Worm (Caenorhabditis elegans) whole organism, L3 larva: ENCODE data around the gene C28D4.4.

ENCODE experiments used
- R02D3.7 ChIP-seq: fragments of 150-350 bp; optimal IDR thresholded peaks from 2 replicates; lab custom pipeline; 2014; ENCODE audit warnings: missing biosample characterization, missing genetic modification characterization
- aly-2 ChIP-seq: fragments of 150-350 bp; optimal IDR thresholded peaks from 2 replicates; lab custom pipeline; 2014; ENCODE audit warnings: missing biosample characterization, missing genetic modification characterization
- ama-1 ChIP-seq: fragments of 150-350 bp; optimal IDR thresholded peaks from 2 replicates; lab custom pipeline; 2018
- ceh-82 ChIP-seq: fragments of 150-350 bp; optimal IDR thresholded peaks from 2 replicates; lab custom pipeline; 2014; ENCODE audit warnings: missing biosample characterization, missing genetic modification characterization
- daf-12 ChIP-seq: fragments of 150-350 bp; optimal IDR thresholded peaks from 2 replicates; lab custom pipeline; 2014; ENCODE audit warnings: missing biosample characterization, missing genetic modification reagents, missing genetic modification characterization
- egl-27 ChIP-seq: sonication (generic microtip); optimal IDR thresholded peaks from 4 replicates; lab custom pipeline; 2017; ENCODE audit warnings: missing biosample characterization, missing genetic modification reagents, missing genetic modification characterization
- egl-5 ChIP-seq: fragments of 150-350 bp; optimal IDR thresholded peaks from 2 replicates; lab custom pipeline; 2017; ENCODE audit warnings: missing biosample characterization, missing genetic modification reagents, missing genetic modification characterization, inconsistent platforms
- elt-1 ChIP-seq: fragments of 150-350 bp; optimal IDR thresholded peaks from 2 replicates; lab custom pipeline; 2014; ENCODE audit warnings: missing biosample characterization, missing genetic modification characterization
- elt-2 ChIP-seq: sonication (generic microtip); optimal IDR thresholded peaks from 2 replicates; lab custom pipeline; 2016; ENCODE audit warnings: missing genetic modification reagents, mild to moderate bottlenecking, missing genetic modification characterization, missing compliant biosample characterization
- lin-15B ChIP-seq: fragments of 150-350 bp; optimal IDR thresholded peaks from 2 replicates; lab custom pipeline; 2014; ENCODE audit warnings: missing biosample characterization, missing genetic modification characterization
- nfya-1 ChIP-seq: sonication (generic microtip); optimal IDR thresholded peaks from 2 replicates; lab custom pipeline; 2017; ENCODE audit warnings: missing genetic modification characterization, mild to moderate bottlenecking, missing compliant biosample characterization, antibody characterized with exemption, moderate library complexity; ENCODE audit not compliant: insufficient read depth
- nhr-12 ChIP-seq: fragments of 150-350 bp; optimal IDR thresholded peaks from 2 replicates; lab custom pipeline; 2014; ENCODE audit warnings: missing biosample characterization, missing genetic modification characterization
- skn-1 ChIP-seq: fragments of 150-350 bp; optimal IDR thresholded peaks from 2 replicates; lab custom pipeline; 2014; ENCODE audit warnings: missing biosample characterization, missing genetic modification characterization
- unc-62 ChIP-seq: fragments of 150-350 bp; sonication (generic microtip); optimal IDR thresholded peaks from 4 replicates; lab custom pipeline; 2014; ENCODE audit warnings: missing biosample characterization, missing genetic modification reagents, missing genetic modification characterization

ce11 chrIV:9696513-9696912 is 48.3 kb downstream of the C28D4.4 start:
- no peak for TF ChIP-seq ama-1 (lab: Kevin White, UChicago)
- no peak for TF ChIP-seq ceh-82
- TF ChIP-seq lin-15B (tag; lab: Kevin White, UChicago): no peak
- TF ChIP-seq daf-12: no peak
- TF ChIP-seq nhr-12 (tag; lab: Kevin White, UChicago): no peak
- TF ChIP-seq egl-27 (tag; lab: Kevin White, UChicago): no peak
- no peak for TF ChIP-seq elt-1 (tag; lab: Kevin White, UChicago)
- TF ChIP-seq unc-62 (GFP tag; lab: Kevin White, UChicago): no peak
- TF ChIP-seq elt-2 (tag; lab: Kevin White, UChicago): no peak
- no peak for TF ChIP-seq nfya-1 (tag; lab: Kevin White, UChicago)
- TF ChIP-seq skn-1 (tag; lab: Kevin White, UChicago): no peak
- TF ChIP-seq egl-5: no peak
- no peak for TF ChIP-seq R02D3.7 (tag; lab: Kevin White, UChicago)
- no peak for TF ChIP-seq aly-2
